Fruit fly (Drosophila melanogaster) whole organism, embryonic: ENCODE results near the gene CG7432.

Source experiments
- Asciz ChIP-seq: fragments of 200-800 bp; sonication (Bioruptor generic); optimal IDR thresholded peaks from 2 replicates; lab custom pipeline; 2017; ENCODE audit warnings: missing biosample characterization, mild to moderate bottlenecking, missing genetic modification characterization, missing genetic modification reagents
- Atf3 ChIP-seq: fragments of 200-800 bp; sonication (Bioruptor generic); optimal IDR thresholded peaks from 3 replicates; lab custom pipeline; 2016; ENCODE audit warnings: missing biosample characterization, missing genetic modification characterization
- Awh ChIP-seq: fragments of 200-800 bp; sonication (Bioruptor generic); IDR thresholded peaks from 2 replicates; pipeline ENCODE4, ENCODE4 v1.3.6; 2022; ENCODE audit warnings: missing biosample characterization, missing genetic modification characterization
- B-H1 ChIP-seq: fragments of 200-800 bp; sonication (Bioruptor generic); IDR thresholded peaks from 3 replicates; pipeline ENCODE4 v1.3.6; 2022; ENCODE audit warnings: missing biosample characterization, missing genetic modification characterization
- B-H2 ChIP-seq: fragments of 200-800 bp; sonication (Bioruptor generic); optimal IDR thresholded peaks from 2 replicates; lab custom pipeline; 2018; ENCODE audit warnings: missing biosample characterization, mild to moderate bottlenecking, missing genetic modification characterization
- CG10366 ChIP-seq: fragments of 200-800 bp; sonication (Bioruptor generic); IDR thresholded peaks from 2 replicates; pipeline ENCODE4 v1.3.6; 2022; ENCODE audit warnings: missing biosample characterization, missing genetic modification characterization
- CG11398 ChIP-seq: fragments of 200-800 bp; sonication (Bioruptor generic); optimal IDR thresholded peaks from 2 replicates; lab custom pipeline; 2016; ENCODE audit warnings: missing biosample characterization, missing genetic modification characterization
- CG11504 ChIP-seq: fragments of 200-800 bp; sonication (Bioruptor generic); optimal IDR thresholded peaks from 3 replicates; lab custom pipeline; 2019; ENCODE audit warnings: missing biosample characterization, mild to moderate bottlenecking, missing genetic modification characterization, moderate library complexity
- CG11696 ChIP-seq: fragments of 200-800 bp; sonication (Bioruptor generic); IDR thresholded peaks from 2 replicates; pipeline ENCODE4 v1.3.6; 2022; ENCODE audit warnings: missing biosample characterization, missing genetic modification characterization
- CG14667 ChIP-seq: fragments of 200-800 bp; sonication (Bioruptor generic); IDR thresholded peaks from 2 replicates; pipeline ENCODE4 v1.3.6; 2022; ENCODE audit warnings: missing biosample characterization, missing genetic modification characterization
- CG15073 ChIP-seq: fragments of 200-800 bp; sonication (Bioruptor generic); optimal IDR thresholded peaks from 2 replicates; lab custom pipeline; 2016; ENCODE audit warnings: missing biosample characterization, missing genetic modification characterization
- CG30020 ChIP-seq: fragments of 200-800 bp; optimal IDR thresholded peaks from 2 replicates; lab custom pipeline; 2019; ENCODE audit warnings: missing biosample characterization, mild to moderate bottlenecking, missing genetic modification characterization, moderate library complexity
- CG31224 ChIP-seq: fragments of 200-800 bp; sonication (Bioruptor generic); IDR thresholded peaks from 2 replicates; pipeline ENCODE4 v1.3.6; 2022; ENCODE audit warnings: missing biosample characterization, missing genetic modification characterization
- CG31388 ChIP-seq: fragments of 200-800 bp; sonication (Bioruptor generic); optimal IDR thresholded peaks from 2 replicates; lab custom pipeline; 2016; ENCODE audit warnings: missing biosample characterization, missing genetic modification characterization
- CG33557 ChIP-seq: fragments of 200-800 bp; sonication (Bioruptor generic); optimal IDR thresholded peaks from 2 replicates; lab custom pipeline; 2019; ENCODE audit warnings: missing biosample characterization, mild to moderate bottlenecking, missing genetic modification characterization, moderate library complexity
- CG34224 ChIP-seq: fragments of 200-800 bp; sonication (Bioruptor generic); IDR thresholded peaks from 3 replicates; pipeline ENCODE4 v1.3.6; 2022; ENCODE audit warnings: missing biosample characterization, missing genetic modification characterization; ENCODE audit not compliant: partially characterized antibody
- CG3995 ChIP-seq: fragments of 200-800 bp; sonication (Bioruptor generic); optimal IDR thresholded peaks from 3 replicates; lab custom pipeline; 2016; ENCODE audit warnings: missing biosample characterization, missing genetic modification characterization
- CG42726 ChIP-seq: fragments of 200-800 bp; sonication (Bioruptor generic); IDR thresholded peaks from 2 replicates; pipeline ENCODE4 v1.3.6; 2022; ENCODE audit warnings: missing biosample characterization, missing genetic modification characterization; ENCODE audit not compliant: partially characterized antibody
- CG4282 ChIP-seq: fragments of 200-800 bp; sonication (Bioruptor generic); optimal IDR thresholded peaks from 2 replicates; lab custom pipeline; 2016; ENCODE audit warnings: missing biosample characterization, missing genetic modification characterization
- CG4360 ChIP-seq: fragments of 200-800 bp; sonication (Bioruptor generic); IDR thresholded peaks from 2 replicates; pipeline ENCODE4 v1.3.6; 2022; ENCODE audit warnings: missing biosample characterization, missing genetic modification characterization
- CG4617 ChIP-seq: fragments of 200-800 bp; sonication (Bioruptor generic); optimal IDR thresholded peaks from 3 replicates; lab custom pipeline; 2016; ENCODE audit warnings: missing biosample characterization, missing genetic modification characterization, borderline replicate concordance
- CG6765 ChIP-seq: fragments of 200-800 bp; sonication (Bioruptor generic); optimal IDR thresholded peaks from 3 replicates; lab custom pipeline; 2017; ENCODE audit warnings: missing biosample characterization, mild to moderate bottlenecking, missing genetic modification characterization
- CHES-1-like ChIP-seq: fragments of 200-800 bp; sonication (Bioruptor generic); optimal IDR thresholded peaks from 2 replicates; lab custom pipeline; 2016; ENCODE audit warnings: missing biosample characterization, missing genetic modification characterization
- Dek ChIP-seq: fragments of 200-800 bp; sonication (Bioruptor generic); optimal IDR thresholded peaks from 3 replicates; lab custom pipeline; 2019; ENCODE audit warnings: missing biosample characterization, mild to moderate bottlenecking, missing genetic modification characterization, moderate library complexity
- Doc3 ChIP-seq: fragments of 200-800 bp; sonication (Bioruptor generic); IDR thresholded peaks from 3 replicates; pipeline ENCODE4 v1.3.6; 2022; ENCODE audit warnings: missing biosample characterization, missing genetic modification characterization; ENCODE audit not compliant: partially characterized antibody
- E2f1 ChIP-seq: fragments of 200-800 bp; sonication (Bioruptor generic); IDR thresholded peaks from 2 replicates; pipeline ENCODE4 v1.3.6; 2022; ENCODE audit warnings: missing biosample characterization, missing genetic modification characterization
- Elba2 ChIP-seq: fragments of 200-800 bp; sonication (Bioruptor generic); optimal IDR thresholded peaks from 3 replicates; lab custom pipeline; 2016; ENCODE audit warnings: missing biosample characterization, missing genetic modification characterization
- Gug ChIP-seq: fragments of 200-800 bp; sonication (Bioruptor generic); IDR thresholded peaks from 4 replicates; pipeline ENCODE4 v1.3.6; 2022; ENCODE audit warnings: missing biosample characterization, missing genetic modification characterization
- Hmr ChIP-seq: fragments of 200-800 bp; sonication (Bioruptor generic); optimal IDR thresholded peaks from 3 replicates; lab custom pipeline; 2017; ENCODE audit warnings: mild to moderate bottlenecking, missing biosample characterization, missing genetic modification reagents, missing genetic modification characterization
- Hr3 ChIP-seq: fragments of 200-800 bp; sonication (Bioruptor generic); optimal IDR thresholded peaks from 3 replicates; lab custom pipeline; 2016; ENCODE audit warnings: missing biosample characterization, missing genetic modification characterization
- Lpt ChIP-seq: fragments of >200 bp; optimal IDR thresholded peaks from 2 replicates; lab custom pipeline; 2018; ENCODE audit warnings: missing biosample characterization, missing genetic modification characterization
- Ptx1 ChIP-seq: fragments of 200-800 bp; sonication (Bioruptor generic); IDR thresholded peaks from 2 replicates; pipeline ENCODE4 v1.3.6; 2022; ENCODE audit warnings: missing biosample characterization, missing genetic modification characterization
- Rx ChIP-seq: fragments of 200-800 bp; sonication (Bioruptor generic); IDR thresholded peaks from 2 replicates; pipeline ENCODE4 v1.3.6; 2022; ENCODE audit warnings: missing biosample characterization, missing genetic modification characterization
- ato ChIP-seq: fragments of 200-800 bp; sonication (Bioruptor generic); IDR thresholded peaks from 2 replicates; pipeline ENCODE4 v1.3.6; 2022; ENCODE audit warnings: missing biosample characterization, missing genetic modification characterization; ENCODE audit not compliant: partially characterized antibody
- bcd ChIP-seq: fragments of 200-800 bp; sonication (Bioruptor generic); optimal IDR thresholded peaks from 2 replicates; lab custom pipeline; 2017; ENCODE audit warnings: missing biosample characterization, mild to moderate bottlenecking, missing genetic modification characterization
- ci ChIP-seq: fragments of 200-800 bp; sonication (Bioruptor generic); IDR thresholded peaks from 3 replicates; pipeline ENCODE4 v1.3.6; 2022; ENCODE audit warnings: missing biosample characterization, missing genetic modification characterization
- ems ChIP-seq: fragments of 200-800 bp; sonication (Bioruptor generic); optimal IDR thresholded peaks from 3 replicates; lab custom pipeline; 2016; ENCODE audit warnings: missing biosample characterization, missing genetic modification characterization
- ewg ChIP-seq: fragments of 200-800 bp; sonication (Bioruptor generic); optimal IDR thresholded peaks from 3 replicates; lab custom pipeline; 2017; ENCODE audit warnings: mild to moderate bottlenecking, missing biosample characterization, missing genetic modification reagents, missing genetic modification characterization
- grau ChIP-seq: fragments of 200-800 bp; optimal IDR thresholded peaks from 3 replicates; lab custom pipeline; 2019; ENCODE audit warnings: missing biosample characterization, mild to moderate bottlenecking, missing genetic modification characterization, moderate library complexity
- jumu ChIP-seq: fragments of 200-800 bp; sonication (Bioruptor generic); optimal IDR thresholded peaks from 3 replicates; lab custom pipeline; 2016; ENCODE audit warnings: missing biosample characterization, missing genetic modification characterization
- lilli ChIP-seq: fragments of 200-800 bp; sonication (Bioruptor generic); optimal IDR thresholded peaks from 3 replicates; lab custom pipeline; 2016; ENCODE audit warnings: missing biosample characterization, missing genetic modification characterization
- nerfin-2 ChIP-seq: fragments of 200-800 bp; sonication (Bioruptor generic); IDR thresholded peaks from 2 replicates; pipeline ENCODE4 v1.3.6; 2022; ENCODE audit warnings: missing biosample characterization, missing genetic modification characterization; ENCODE audit not compliant: partially characterized antibody
- odd ChIP-seq: fragments of 200-800 bp; sonication (Bioruptor generic); optimal IDR thresholded peaks from 2 replicates; lab custom pipeline; 2017; ENCODE audit warnings: missing biosample characterization, mild to moderate bottlenecking, missing genetic modification characterization
- sim ChIP-seq: fragments of 200-800 bp; sonication (Bioruptor generic); IDR thresholded peaks from 2 replicates; pipeline ENCODE4 v1.3.6; 2022; ENCODE audit warnings: missing biosample characterization, missing genetic modification characterization
- sr ChIP-seq: fragments of 200-800 bp; sonication (Bioruptor generic); IDR thresholded peaks from 3 replicates; pipeline ENCODE4 v1.3.6; 2022; ENCODE audit warnings: missing biosample characterization, missing genetic modification characterization
- stc ChIP-seq: fragments of 200-800 bp; sonication (Bioruptor generic); IDR thresholded peaks from 2 replicates; pipeline ENCODE4 v1.3.6; 2022; ENCODE audit warnings: missing biosample characterization, missing genetic modification characterization
- tna ChIP-seq: fragments of 200-800 bp; sonication (Bioruptor generic); IDR thresholded peaks from 2 replicates; pipeline ENCODE4 v1.3.6; 2022; ENCODE audit warnings: missing biosample characterization, missing genetic modification characterization; ENCODE audit not compliant: partially characterized antibody
- toy ChIP-seq: fragments of 200-800 bp; sonication (Bioruptor generic); IDR thresholded peaks from 2 replicates; pipeline ENCODE4 v1.3.6; 2022; ENCODE audit warnings: missing biosample characterization, missing genetic modification characterization
- ttk ChIP-seq: fragments of 200-800 bp; sonication (Bioruptor generic); IDR thresholded peaks from 2 replicates; pipeline ENCODE4 v2.1.2; 2022; ENCODE audit warnings: missing biosample characterization, missing genetic modification characterization
- unc-4 ChIP-seq: fragments of 200-800 bp; sonication (Bioruptor generic); IDR thresholded peaks from 2 replicates; pipeline ENCODE4 v1.3.6; 2022; ENCODE audit warnings: missing biosample characterization, missing genetic modification characterization; ENCODE audit not compliant: partially characterized antibody

The CG7432 gene

DNA sequence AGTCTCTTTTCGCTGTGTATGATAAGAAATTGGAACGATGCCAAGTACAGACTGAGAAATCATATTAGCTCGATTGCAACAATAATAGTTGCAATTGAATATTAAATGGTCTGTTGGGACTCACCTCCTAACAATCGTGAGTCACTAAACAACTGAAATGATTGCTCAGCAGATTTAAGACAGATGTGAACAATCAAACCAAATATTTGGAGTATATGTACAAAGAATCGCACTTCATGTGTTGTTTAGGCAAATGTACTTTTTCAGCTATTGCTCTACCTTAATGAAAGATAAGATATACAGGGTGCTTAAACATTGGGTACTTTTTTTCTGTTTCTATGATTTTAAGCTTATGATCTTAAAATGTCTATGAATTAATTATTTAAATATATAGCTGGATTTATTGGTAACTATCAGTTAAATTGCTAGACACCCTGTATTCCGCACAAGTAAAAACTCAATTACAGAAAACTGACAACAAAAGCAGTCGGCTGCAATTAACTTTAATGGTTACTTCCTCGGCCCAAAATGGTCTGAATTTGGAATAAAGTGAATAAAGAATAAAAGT lies 23.2 kb upstream of the CG7432 start (continued):
- TF ChIP-seq CG31388 (GFP tag; lab: Kevin White, UChicago) (peak; percentile 69), stc (GFP tag; lab: Robert Waterston, UW) (peak; percentile 92), nerfin-2 (GFP tag; lab: Robert Waterston, UW) (no peak), CHES-1-like (no peak), CG31224 (peak; percentile 78), jumu (peak; percentile 31), CG6765 (peak; percentile 85), Awh (GFP tag; lab: Robert Waterston, UW) (peak; percentile 92), Hmr (GFP tag; lab: Kevin White, UChicago) (peak; percentile 89), CG42726 (GFP tag; lab: Robert Waterston, UW) (no peak), CG4282 (GFP tag; lab: Kevin White, UChicago) (no peak), ewg (GFP tag; lab: Kevin White, UChicago) (peak; percentile 49), ato (GFP tag; lab: Robert Waterston, UW) (no peak), CG14667 (GFP tag; lab: Robert Waterston, UW) (peak; percentile 63; the same call in 1 of the 2 replicates), CG11398 (GFP tag; lab: Kevin White, UChicago) (peak; percentile 40), ems (GFP tag; lab: Kevin White, UChicago) (peak; percentile 65), Lpt (GFP tag; lab: Kevin White, UChicago) (no peak), B-H2 (GFP tag; lab: Kevin White, UChicago) (peak; percentile 74), B-H1 (GFP tag; lab: Robert Waterston, UW) (peak; percentile 78), CG10366 (peak; percentile 95), Atf3 (no peak), CG15073 (GFP tag; lab: Kevin White, UChicago) (peak; percentile 30), CG11504 (tag; lab: Kevin White, UChicago) (peak; percentile 92), ci (peak; percentile 93), CG33557 (GFP tag; lab: Kevin White, UChicago) (peak; percentile 72), toy (GFP tag; lab: Robert Waterston, UW) (peak; percentile 85), CG30020 (tag; lab: Kevin White, UChicago) (peak; percentile 23), Gug (peak; percentile 42; the same call in 2 of the 4 replicates), lilli (GFP tag; lab: Kevin White, UChicago) (peak; percentile 75), bcd (GFP tag; lab: Kevin White, UChicago) (peak; percentile 76), CG3995 (GFP tag; lab: Kevin White, UChicago) (peak; percentile 38), E2f1 (peak; percentile 87), Elba2 (GFP tag; lab: Kevin White, UChicago) (no peak), Doc3 (GFP tag; lab: Robert Waterston, UW) (no peak), ttk (GFP tag; lab: Robert Waterston, UW) (peak; percentile 84), Ptx1 (GFP tag; lab: Robert Waterston, UW) (peak; percentile 83), odd (GFP tag; lab: Kevin White, UChicago) (peak; percentile 87), sim (GFP tag; lab: Robert Waterston, UW) (peak; percentile 57; the same call in 1 of the 2 replicates), sr (GFP tag; lab: Robert Waterston, UW) (peak; percentile 57; the same call in 2 of the 3 replicates), Rx (GFP tag; lab: Robert Waterston, UW) (peak; percentile 76), CG4617 (GFP tag; lab: Kevin White, UChicago) (peak; percentile 6), Asciz (GFP tag; lab: Kevin White, UChicago) (peak; percentile 90), CG11696 (peak; percentile 90), Hr3 (GFP tag; lab: Kevin White, UChicago) (peak; percentile 68), grau (tag; lab: Kevin White, UChicago) (peak; percentile 90), Dek (tag; lab: Kevin White, UChicago) (peak; percentile 77), CG4360 (GFP tag; lab: Robert Waterston, UW) (peak; percentile 60), CG34224 (GFP tag; lab: Robert Waterston, UW) (no peak), tna (GFP tag; lab: Robert Waterston, UW) (no peak), unc-4 (no peak)
